Fruit fly (Drosophila melanogaster): ENCODE measurements around the gene Scsalpha1.

The Scsalpha1 gene

dm6 chr3L:3801343-3801742, 12.7 kb upstream of the Scsalpha1 start (continued):
- TF ChIP-seq CG16779 (GFP tag; IDR thresholded peaks at IDR 0.05) (no peak), en (GFP tag; optimal IDR thresholded peaks at IDR 0.05) (no peak), hkb (optimal IDR thresholded peaks at IDR 0.05) (no peak), hkb (GFP tag; IDR thresholded peaks at IDR 0.05) (no peak), NFAT (GFP tag; IDR thresholded peaks at IDR 0.05) (no peak), chif (GFP tag; optimal IDR thresholded peaks at IDR 0.05) (no peak), hbn (GFP tag; IDR thresholded peaks at IDR 0.05; ENCODE audit: partially characterized antibody) (no peak), Lim3 (GFP tag; IDR thresholded peaks at IDR 0.05) (no peak), CG3847 (GFP tag; IDR thresholded peaks at IDR 0.05) (0 out of 2 replicates have a peak, but pooled peaks have one; percentile 16), Sox100B (GFP tag; optimal IDR thresholded peaks at IDR 0.05) (no peak), Spps (tag; optimal IDR thresholded peaks at IDR 0.05) (no peak), tgo (GFP tag; IDR thresholded peaks at IDR 0.05) (no peak), Trl (optimal IDR thresholded peaks at IDR 0.05) (peak; percentile 18 to 28), Trl (GFP tag; optimal IDR thresholded peaks at IDR 0.05) (no peak), Adf1 (GFP tag; IDR thresholded peaks at IDR 0.05) (no peak), inv (GFP tag; IDR thresholded peaks at IDR 0.05; ENCODE audit: partially characterized antibody) (no peak), CG32532 (GFP tag; IDR thresholded peaks at IDR 0.05) (no peak), CG1603 (tag; optimal IDR thresholded peaks at IDR 0.05) (no peak), Hey (tag; optimal IDR thresholded peaks at IDR 0.05) (no peak), gem (tag; optimal IDR thresholded peaks at IDR 0.05) (peak; percentile 33), CG11247 (GFP tag; IDR thresholded peaks at IDR 0.05) (no peak), CG12391 (tag; optimal IDR thresholded peaks at IDR 0.05) (peak; percentile 22), CG7928 (GFP tag; optimal IDR thresholded peaks at IDR 0.05) (no peak), CG32772 (GFP tag; IDR thresholded peaks at IDR 0.05) (no peak), CoRest (tag; optimal IDR thresholded peaks at IDR 0.05) (peak; percentile 9), sr (GFP tag; IDR thresholded peaks at IDR 0.05) (no peak), CG13123 (GFP tag; optimal IDR thresholded peaks at IDR 0.05) (no peak), CG2120 (GFP tag; optimal IDR thresholded peaks at IDR 0.05) (peak; percentile 15), CG6689 (GFP tag; IDR thresholded peaks at IDR 0.05) (no peak), CG3407 (GFP tag; optimal IDR thresholded peaks at IDR 0.05) (no peak), Atf6 (GFP tag; IDR thresholded peaks at IDR 0.05) (0 out of 2 replicates have a peak, but pooled peaks have one; percentile 12), Doc3 (GFP tag; IDR thresholded peaks at IDR 0.05; ENCODE audit: partially characterized antibody) (no peak), salm (tag; optimal IDR thresholded peaks at IDR 0.05) (no peak), CG18262 (tag; optimal IDR thresholded peaks at IDR 0.05) (no peak), row (GFP tag; IDR thresholded peaks at IDR 0.05) (peak; percentile 55), CG6654 (GFP tag; optimal IDR thresholded peaks at IDR 0.05) (no peak), CG3065 (GFP tag; optimal IDR thresholded peaks at IDR 0.05) (no peak), Rx (GFP tag; IDR thresholded peaks at IDR 0.05) (no peak), Vsx1 (GFP tag; optimal IDR thresholded peaks at IDR 0.05) (no peak), jumu (GFP tag; optimal IDR thresholded peaks at IDR 0.05) (no peak), NK7.1 (GFP tag; optimal IDR thresholded peaks at IDR 0.05) (no peak), Ada2b (GFP tag; IDR thresholded peaks at IDR 0.05) (0 out of 2 replicates have a peak, but pooled peaks have one; percentile 10), scrt (GFP tag; optimal IDR thresholded peaks at IDR 0.05) (peak; percentile 44), CG18476 (GFP tag; optimal IDR thresholded peaks at IDR 0.05) (no peak), MESR4 (GFP tag; optimal IDR thresholded peaks at IDR 0.05) (no peak), CG6254 (GFP tag; optimal IDR thresholded peaks at IDR 0.05) (no peak), lmd (GFP tag; IDR thresholded peaks at IDR 0.05) (peak; percentile 34; the same call in 1 of the 2 replicates), CG1832 (GFP tag; optimal IDR thresholded peaks at IDR 0.05) (no peak), CG31365 (tag; optimal IDR thresholded peaks at IDR 0.05) (no peak), Dbx (GFP tag; IDR thresholded peaks at IDR 0.05) (peak; percentile 66; the same call in 2 of the 3 replicates), CG15269 (tag; optimal IDR thresholded peaks at IDR 0.05) (no peak), sob (GFP tag; IDR thresholded peaks at IDR 0.05) (peak; percentile 58), p53 (GFP tag; optimal IDR thresholded peaks at IDR 0.05) (no peak)

All from whole organism, embryonic.